Worm (Caenorhabditis elegans): ENCODE measurements around the gene wht-2.

The wht-2 gene

ce11 chrIV:11474067-11474466, 3.8 kb downstream of the wht-2 start (continued):
- TF ChIP-seq nhr-90 (tag; optimal IDR thresholded peaks at IDR 0.05; ENCODE audit: poor library complexity) (peak; percentile 74), C34B4.2 (tag; optimal IDR thresholded peaks at IDR 0.05) (no peak), tbx-2 (tag; optimal IDR thresholded peaks at IDR 0.05) (peak; percentile 46), irx-1 (tag; optimal IDR thresholded peaks at IDR 0.05) (peak; percentile 56), nhr-11 (tag; optimal IDR thresholded peaks at IDR 0.05) (no peak), lin-13 (GFP tag; optimal IDR thresholded peaks at IDR 0.05) (peak; percentile 45), egl-27 (tag; optimal IDR thresholded peaks at IDR 0.05) (no peak), nhr-84 (tag; optimal IDR thresholded peaks at IDR 0.05) (no peak), ceh-90 (tag; optimal IDR thresholded peaks at IDR 0.05) (no peak), dpl-1 (GFP tag; optimal IDR thresholded peaks at IDR 0.05) (peak in 2 of 3 experiments; percentile 39 to 49), skn-1 (tag; optimal IDR thresholded peaks at IDR 0.05) (peak; percentile 41), mab-9 (GFP tag; IDR thresholded peaks at IDR 0.05) (no peak), ets-5 (GFP tag; IDR thresholded peaks at IDR 0.05) (no peak), ceh-88 (GFP tag; IDR thresholded peaks at IDR 0.05) (no peak), F16B12.6 (tag; optimal IDR thresholded peaks at IDR 0.05) (no peak), lin-15B (tag; optimal IDR thresholded peaks at IDR 0.05) (no peak), nhr-12 (tag; optimal IDR thresholded peaks at IDR 0.05) (no peak), C16A3.4 (tag; optimal IDR thresholded peaks at IDR 0.05) (peak; percentile 83), fkh-8 (tag; optimal IDR thresholded peaks at IDR 0.05) (peak; percentile 45), aly-2 (tag; optimal IDR thresholded peaks at IDR 0.05) (peak; percentile 87), unc-62 (GFP tag; optimal IDR thresholded peaks at IDR 0.05) (no peak), mef-2 (tag; optimal IDR thresholded peaks at IDR 0.05) (no peak), mdl-1 (tag; optimal IDR thresholded peaks at IDR 0.05) (peak in 1 of 2 experiments; percentile 52), isw-1 (GFP tag; IDR thresholded peaks at IDR 0.05) (0 out of 2 replicates have a peak, but pooled peaks have one; percentile 2), hpl-2 (GFP tag; optimal IDR thresholded peaks at IDR 0.05) (peak; percentile 32), unc-86 (tag; optimal IDR thresholded peaks at IDR 0.05) (peak; percentile 43), lin-35 (GFP tag; optimal IDR thresholded peaks at IDR 0.05) (peak; percentile 41 to 78), sup-37 (GFP tag; optimal IDR thresholded peaks at IDR 0.05) (no peak), elt-2 (tag; optimal IDR thresholded peaks at IDR 0.05) (peak; percentile 38), hlh-4 (tag; optimal IDR thresholded peaks at IDR 0.05) (no peak), unc-130 (tag; optimal IDR thresholded peaks at IDR 0.05) (peak; percentile 50), nhr-85 (tag) (no peak), egl-13 (tag; optimal IDR thresholded peaks at IDR 0.05) (no peak), unc-98 (GFP tag; IDR thresholded peaks at IDR 0.05) (no peak; the same call in 1 of the 2 replicates), hlh-17 (GFP tag; optimal IDR thresholded peaks at IDR 0.05; ENCODE audit: borderline replicate concordance) (no peak), jun-1 (tag; optimal IDR thresholded peaks at IDR 0.05) (peak; percentile 34), lir-3 (tag; optimal IDR thresholded peaks at IDR 0.05; ENCODE audit: poor library complexity) (peak; percentile 74), snpc-4 (tag; optimal IDR thresholded peaks at IDR 0.05) (peak; percentile 16), ztf-4 (tag; optimal IDR thresholded peaks at IDR 0.05) (no peak), unc-30 (tag; optimal IDR thresholded peaks at IDR 0.05) (no peak), swsn-7 (tag; optimal IDR thresholded peaks at IDR 0.05) (peak; percentile 68), fkh-4 (tag; optimal IDR thresholded peaks at IDR 0.05; ENCODE audit: borderline replicate concordance) (no peak), nhr-20 (tag; optimal IDR thresholded peaks at IDR 0.05) (peak; percentile 66), sox-4 (tag; optimal IDR thresholded peaks at IDR 0.05) (no peak), alr-1 (tag; optimal IDR thresholded peaks at IDR 0.05; ENCODE audit: borderline replicate concordance) (no peak), lin-39 (tag; optimal IDR thresholded peaks at IDR 0.05) (no peak), grh-1 (GFP tag; IDR thresholded peaks at IDR 0.05) (no peak), sptf-1 (tag; optimal IDR thresholded peaks at IDR 0.05) (no peak), nhr-76 (tag; optimal IDR thresholded peaks at IDR 0.05) (peak; percentile 46), pag-3 (tag; optimal IDR thresholded peaks at IDR 0.05; ENCODE audit: borderline replicate concordance, insufficient read depth) (no peak), pqm-1 (tag; optimal IDR thresholded peaks at IDR 0.05) (no peak), snu-23 (GFP tag; optimal IDR thresholded peaks at IDR 0.05) (peak; percentile 79), nhr-47 (tag; optimal IDR thresholded peaks at IDR 0.05) (peak; percentile 78)
